Fruit fly (Drosophila melanogaster): ENCODE results near the gene pcx.
A peak's percentile ranks its signal among the peaks of the same experiment; 100 is the strongest.

pcx gene

dm6 chrX:2222181-2222790 is 2.8 kb upstream of the pcx start, which contains the start of gene Vinc (continued):
- TF ChIP-seq Jarid2 (GFP tag; optimal IDR thresholded peaks at IDR 0.05) (peak; percentile 86), CG9215 (GFP tag; IDR thresholded peaks at IDR 0.05) (peak; percentile 89), so (GFP tag; IDR thresholded peaks at IDR 0.05) (peak; percentile 88), Dip3 (GFP tag; optimal IDR thresholded peaks at IDR 0.05) (peak; percentile 86), Awh (GFP tag; IDR thresholded peaks at IDR 0.05) (peak; percentile 52; the same call in 1 of the 2 replicates), Aef1 (GFP tag; IDR thresholded peaks at IDR 0.05) (peak; percentile 81), CG14441 (GFP tag; IDR thresholded peaks at IDR 0.05) (peak; percentile 84), CG31365 (tag; optimal IDR thresholded peaks at IDR 0.05) (peak; percentile 62), Abd-B (GFP tag; optimal IDR thresholded peaks at IDR 0.05) (peak; percentile 44), row (GFP tag; IDR thresholded peaks at IDR 0.05) (peak; percentile 98), zfh2 (GFP tag; optimal IDR thresholded peaks at IDR 0.05) (peak; percentile 55), CG10366 (GFP tag; IDR thresholded peaks at IDR 0.05) (peak; percentile 54), Dad (GFP tag; optimal IDR thresholded peaks at IDR 0.05) (peak; percentile 85), zf30C (GFP tag; optimal IDR thresholded peaks at IDR 0.05) (no peak), run (tag; optimal IDR thresholded peaks at IDR 0.05) (no peak), grau (tag; optimal IDR thresholded peaks at IDR 0.05) (peak; percentile 85), CkIIα-i1 (GFP tag; IDR thresholded peaks at IDR 0.05) (0 out of 2 replicates have a peak, but pooled peaks have one; percentile 46), Eip74EF (GFP tag; optimal IDR thresholded peaks at IDR 0.05) (peak in 1 of 2 experiments; percentile 89), sqz (GFP tag; optimal IDR thresholded peaks at IDR 0.05) (peak; percentile 82), CG18262 (tag; optimal IDR thresholded peaks at IDR 0.05) (peak; percentile 85), sob (GFP tag; IDR thresholded peaks at IDR 0.05) (peak; percentile 82), pum (GFP tag; optimal IDR thresholded peaks at IDR 0.05) (peak; percentile 87), wek (GFP tag; optimal IDR thresholded peaks at IDR 0.05) (no peak), fd3F (GFP tag; optimal IDR thresholded peaks at IDR 0.05) (peak; percentile 72), fd64A (GFP tag; optimal IDR thresholded peaks at IDR 0.05) (peak; percentile 69), CG11085 (GFP tag; IDR thresholded peaks at IDR 0.05) (peak; percentile 60; the same call in 1 of the 2 replicates), Oli (tag; optimal IDR thresholded peaks at IDR 0.05) (peak; percentile 81), Optix (GFP tag; IDR thresholded peaks at IDR 0.05) (peak; percentile 52; the same call in 1 of the 3 replicates), cad (GFP tag; optimal IDR thresholded peaks at IDR 0.05) (no peak), Vsx1 (GFP tag; optimal IDR thresholded peaks at IDR 0.05) (no peak), CG8944 (GFP tag; optimal IDR thresholded peaks at IDR 0.05) (peak; percentile 57), Max (GFP tag; optimal IDR thresholded peaks at IDR 0.05) (peak; percentile 81), ranshi (GFP tag; IDR thresholded peaks at IDR 0.05) (peak; percentile 84), Blimp-1 (GFP tag; optimal IDR thresholded peaks at IDR 0.05) (peak; percentile 85), Camta (GFP tag; optimal IDR thresholded peaks at IDR 0.05) (peak; percentile 82), Hmr (GFP tag; optimal IDR thresholded peaks at IDR 0.05) (peak; percentile 86), prd (optimal IDR thresholded peaks at IDR 0.05) (no peak), prd (GFP tag; IDR thresholded peaks at IDR 0.05) (peak; percentile 79), zfh1 (GFP tag; IDR thresholded peaks at IDR 0.05) (peak; percentile 85), dimm (GFP tag; IDR thresholded peaks at IDR 0.05) (no peak), hkb (optimal IDR thresholded peaks at IDR 0.05) (no peak), hkb (GFP tag; IDR thresholded peaks at IDR 0.05) (peak; percentile 86), Sry-β (GFP tag; optimal IDR thresholded peaks at IDR 0.05) (peak; percentile 53), salm (tag; optimal IDR thresholded peaks at IDR 0.05) (peak; percentile 48), Usf (GFP tag; optimal IDR thresholded peaks at IDR 0.05) (peak; percentile 36), chinmo (GFP tag; IDR thresholded peaks at IDR 0.05; ENCODE audit: partially characterized antibody) (no peak), MESR4 (GFP tag; optimal IDR thresholded peaks at IDR 0.05) (no peak), CG30020 (tag; optimal IDR thresholded peaks at IDR 0.05) (peak; percentile 68), usp (GFP tag; optimal IDR thresholded peaks at IDR 0.05) (no peak), CG16813 (GFP tag; IDR thresholded peaks at IDR 0.05; ENCODE audit: partially characterized antibody) (peak; percentile 49; the same call in 2 of the 3 replicates)
